Fruit fly (Drosophila melanogaster): ENCODE data around the gene P5cr.

The P5cr gene

DNA sequence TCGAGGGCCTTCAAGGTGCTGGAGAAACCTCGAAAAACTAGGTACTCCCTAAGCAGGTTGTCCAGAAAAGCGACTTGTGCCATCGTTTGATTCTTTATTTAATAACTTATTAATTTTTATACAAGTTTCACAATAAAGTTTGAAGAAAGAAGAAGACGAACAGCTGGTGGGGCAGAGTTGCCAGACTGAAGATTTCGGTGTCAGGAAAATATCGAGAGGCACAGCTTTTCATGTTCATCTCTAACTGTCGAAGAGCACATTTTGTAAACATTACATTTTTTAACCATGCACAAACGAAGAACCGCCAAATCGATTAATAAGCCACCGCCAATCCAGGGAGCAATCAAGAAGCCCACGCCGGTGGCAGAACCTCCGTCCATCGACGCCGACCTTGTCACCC is 4.9 kb upstream of the P5cr start, which contains the start of the genes CG6005 and CG14286 (continued):
- TF ChIP-seq dmrt99B (tag; optimal IDR thresholded peaks at IDR 0.05) (no peak), Sry-δ (GFP tag; optimal IDR thresholded peaks at IDR 0.05) (peak; percentile 84), Max (GFP tag; optimal IDR thresholded peaks at IDR 0.05) (peak; percentile 25), CG1024 (GFP tag; IDR thresholded peaks at IDR 0.05) (peak; percentile 28; the same call in 1 of the 2 replicates), sqz (GFP tag; optimal IDR thresholded peaks at IDR 0.05) (no peak), CG15601 (tag; optimal IDR thresholded peaks at IDR 0.05) (peak; percentile 42), mld (GFP tag; IDR thresholded peaks at IDR 0.05; ENCODE audit: partially characterized antibody) (peak; percentile 53; the same call in 1 of the 3 replicates), CG9932 (GFP tag; IDR thresholded peaks at IDR 0.05) (peak; percentile 93), tll (GFP tag; optimal IDR thresholded peaks at IDR 0.05) (no peak), Mes4 (GFP tag; optimal IDR thresholded peaks at IDR 0.05) (no peak), otp (GFP tag; IDR thresholded peaks at IDR 0.05) (peak; percentile 69), knrl (GFP tag; IDR thresholded peaks at IDR 0.05; ENCODE audit: partially characterized antibody) (peak; percentile 84), prd (optimal IDR thresholded peaks at IDR 0.05) (no peak), prd (GFP tag; IDR thresholded peaks at IDR 0.05) (peak; percentile 80), ro (GFP tag; IDR thresholded peaks at IDR 0.05) (peak; percentile 57; the same call in 1 of the 2 replicates), Elba2 (GFP tag; optimal IDR thresholded peaks at IDR 0.05) (no peak), CG11723 (GFP tag; optimal IDR thresholded peaks at IDR 0.05) (no peak), D19A (tag; optimal IDR thresholded peaks at IDR 0.05) (no peak), CG2202 (tag; optimal IDR thresholded peaks at IDR 0.05) (no peak), CG3281 (GFP tag; optimal IDR thresholded peaks at IDR 0.05) (no peak), tio (GFP tag; optimal IDR thresholded peaks at IDR 0.05) (no peak), CG16813 (GFP tag; IDR thresholded peaks at IDR 0.05; ENCODE audit: partially characterized antibody) (peak; percentile 76), Scr (GFP tag; IDR thresholded peaks at IDR 0.05; ENCODE audit: partially characterized antibody) (peak; percentile 82), row (GFP tag; IDR thresholded peaks at IDR 0.05) (peak; percentile 53; the same call in 2 of the 3 replicates), toy (GFP tag; IDR thresholded peaks at IDR 0.05) (0 out of 2 replicates have a peak, but pooled peaks have one; percentile 8), HLH3B (GFP tag; IDR thresholded peaks at IDR 0.05) (peak; percentile 37; the same call in 1 of the 2 replicates), Usf (GFP tag; optimal IDR thresholded peaks at IDR 0.05) (no peak), CG11093 (GFP tag; IDR thresholded peaks at IDR 0.05) (no peak), Ptx1 (GFP tag; IDR thresholded peaks at IDR 0.05) (peak; percentile 66), trem (tag; optimal IDR thresholded peaks at IDR 0.05) (peak; percentile 33), CG8089 (GFP tag; optimal IDR thresholded peaks at IDR 0.05) (peak; percentile 52), CG3847 (GFP tag; IDR thresholded peaks at IDR 0.05) (peak; percentile 88), CG9876 (GFP tag; optimal IDR thresholded peaks at IDR 0.05) (peak; percentile 2), gro (GFP tag; optimal IDR thresholded peaks at IDR 0.05) (peak; percentile 69), CG1647 (GFP tag; optimal IDR thresholded peaks at IDR 0.05) (peak; percentile 49), Sin3A (optimal IDR thresholded peaks at IDR 0.05) (peak; percentile 49), klu (GFP tag; IDR thresholded peaks at IDR 0.05) (no peak), Hsf (GFP tag; optimal IDR thresholded peaks at IDR 0.05) (peak; percentile 64), CG16863 (GFP tag; optimal IDR thresholded peaks at IDR 0.05) (peak; percentile 31), NK7.1 (GFP tag; optimal IDR thresholded peaks at IDR 0.05) (no peak), CG17912 (GFP tag; optimal IDR thresholded peaks at IDR 0.05) (peak; percentile 30), CG30403 (GFP tag; optimal IDR thresholded peaks at IDR 0.05) (peak; percentile 67), CrebB (tag; optimal IDR thresholded peaks at IDR 0.05) (no peak), chm (GFP tag; IDR thresholded peaks at IDR 0.05) (peak; percentile 85), CG11504 (tag; optimal IDR thresholded peaks at IDR 0.05) (peak; percentile 46), Nf-YA (GFP tag; IDR thresholded peaks at IDR 0.05) (peak; percentile 45; the same call in 1 of the 2 replicates), Taf1 (GFP tag; IDR thresholded peaks at IDR 0.05) (no peak), tgo (GFP tag; IDR thresholded peaks at IDR 0.05) (peak; percentile 73), CG1603 (tag; optimal IDR thresholded peaks at IDR 0.05) (peak; percentile 64), CG4282 (GFP tag; optimal IDR thresholded peaks at IDR 0.05) (peak; percentile 21), E2f2 (GFP tag; IDR thresholded peaks at IDR 0.05) (peak; percentile 77), CG2129 (GFP tag; IDR thresholded peaks at IDR 0.05; ENCODE audit: partially characterized antibody) (peak; percentile 42; the same call in 1 of the 2 replicates)
